Worm (Caenorhabditis elegans): ENCODE data around the gene T01H3.2.

The T01H3.2 gene

DNA sequence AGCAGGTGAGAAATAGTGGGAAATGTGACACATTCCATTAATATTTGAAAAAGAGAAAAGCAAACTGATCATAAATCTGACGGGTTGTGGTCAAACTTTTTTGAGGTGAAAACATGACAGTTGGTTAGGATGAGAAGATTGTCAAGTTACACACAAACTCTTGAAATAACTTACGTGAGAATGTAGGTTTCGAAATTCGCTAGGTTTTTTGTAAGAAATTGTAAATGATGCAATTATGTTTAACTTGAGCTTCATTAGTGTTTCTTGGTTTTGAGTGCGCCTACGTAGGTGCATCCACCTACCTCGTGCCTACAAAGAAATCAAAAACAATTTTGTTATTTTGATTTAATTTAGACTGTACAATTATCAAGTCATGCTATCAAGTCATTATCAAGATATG is 42.5 kb downstream of the T01H3.2 start, which contains the start of gene cex-2:
TSS of gene cex-2 (minus strand) at position 101 of the 400 bp plus-strand sequence.
- no peak for TF ChIP-seq C34B4.2 (tag; optimal IDR thresholded peaks at IDR 0.05)
- TF ChIP-seq nhr-90 (tag; optimal IDR thresholded peaks at IDR 0.05; ENCODE audit: poor library complexity): no peak
- TF ChIP-seq aha-1 (tag; optimal IDR thresholded peaks at IDR 0.05): no peak
- no peak for TF ChIP-seq nhr-19 (GFP tag; conservative IDR thresholded peaks at IDR 0.05)
- no peak for TF ChIP-seq snu-23 (GFP tag; optimal IDR thresholded peaks at IDR 0.05)
- no peak for TF ChIP-seq hlh-4 (tag; optimal IDR thresholded peaks at IDR 0.05)
- no peak for TF ChIP-seq nhr-77 (tag; optimal IDR thresholded peaks at IDR 0.05)
- TF ChIP-seq F16B12.6 (tag; optimal IDR thresholded peaks at IDR 0.05): no peak
- TF ChIP-seq tlp-1 (tag; optimal IDR thresholded peaks at IDR 0.05): no peak
- TF ChIP-seq sup-37 (GFP tag; optimal IDR thresholded peaks at IDR 0.05): no peak
- TF ChIP-seq jun-1 (tag; optimal IDR thresholded peaks at IDR 0.05): no peak

DNA sequence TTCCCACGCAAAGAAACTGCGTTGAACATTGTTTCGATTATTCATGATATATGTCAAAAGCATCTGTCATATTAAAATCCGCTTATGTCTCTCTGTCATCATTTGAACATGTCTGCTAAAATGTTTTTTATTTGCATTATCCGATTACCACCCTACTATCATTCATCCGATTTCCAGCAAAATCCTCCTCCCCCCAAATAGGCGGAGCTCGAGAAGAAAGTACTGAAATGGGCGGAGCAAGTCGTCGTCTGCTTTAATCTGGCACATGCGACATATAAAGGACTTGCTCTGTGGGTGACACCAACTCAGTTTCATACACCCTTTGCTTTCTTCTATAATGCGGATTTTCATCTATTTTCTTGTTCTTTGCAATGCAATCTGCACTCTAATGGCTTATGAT is 45.7 kb downstream of the T01H3.2 start, which contains the start of gene T09A5.14:
TSS of gene T09A5.14 (plus strand) at position 301 of the 400 bp plus-strand sequence.
- no peak for TF ChIP-seq elt-3 (tag; optimal IDR thresholded peaks at IDR 0.05)
- TF ChIP-seq dsc-1 (tag; optimal IDR thresholded peaks at IDR 0.05): peak; percentile 46
- no peak for TF ChIP-seq lin-15B (tag; optimal IDR thresholded peaks at IDR 0.05)
- no peak for TF ChIP-seq pax-3 (tag; optimal IDR thresholded peaks at IDR 0.05)
- TF ChIP-seq Y116A8C.19 (tag; optimal IDR thresholded peaks at IDR 0.05; ENCODE audit: borderline replicate concordance): no peak
- no peak for TF ChIP-seq fkh-10 (GFP tag; optimal IDR thresholded peaks at IDR 0.05)
- no peak for TF ChIP-seq zip-4 (GFP tag; optimal IDR thresholded peaks at IDR 0.05)

DNA sequence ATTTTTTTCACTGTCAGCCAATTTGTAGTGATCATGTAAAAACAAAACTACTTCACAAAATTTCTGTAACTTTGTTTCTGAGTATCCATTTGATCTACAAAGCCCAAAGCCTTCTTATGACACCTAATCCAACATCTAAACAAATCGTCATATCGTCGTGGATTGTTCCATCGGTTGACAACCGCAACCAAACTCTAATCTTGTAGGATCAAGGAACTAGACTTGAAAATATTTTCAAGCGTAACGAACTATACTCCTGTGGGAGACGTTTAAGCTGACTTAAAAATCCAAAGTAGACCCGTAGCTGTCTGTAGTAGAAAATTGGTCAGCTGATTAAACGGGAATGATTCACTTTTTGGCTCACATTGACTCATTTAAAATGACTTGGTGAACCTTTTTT is 48.2 kb downstream of the T01H3.2 start:
- TF ChIP-seq dsc-1 (tag; optimal IDR thresholded peaks at IDR 0.05) (peak; percentile 3), ama-1 (optimal IDR thresholded peaks at IDR 0.05) (no peak)

DNA sequence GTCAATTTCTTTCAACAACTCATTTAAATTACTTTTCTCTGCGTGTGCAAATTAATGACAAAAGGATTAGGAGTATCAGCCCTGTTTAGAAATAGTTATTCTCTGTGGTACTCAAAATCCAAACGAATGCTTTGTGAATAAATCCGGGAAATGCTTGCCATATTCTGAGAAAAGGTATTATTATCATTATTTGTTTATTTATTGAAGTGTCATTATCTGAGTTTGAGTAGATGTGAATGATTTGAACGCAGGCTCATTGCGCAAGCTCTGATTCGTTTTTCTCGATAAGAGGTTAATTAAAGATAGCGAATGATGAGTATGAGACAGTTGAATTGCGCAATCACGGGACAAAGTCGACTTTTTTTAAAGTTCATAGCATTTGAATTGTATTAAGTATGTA is 49.9 kb downstream of the T01H3.2 start:
- TF ChIP-seq pax-3 (tag; optimal IDR thresholded peaks at IDR 0.05) (peak; percentile 41), dsc-1 (tag; optimal IDR thresholded peaks at IDR 0.05) (peak; percentile 83), nhr-85 (tag) (no peak)

DNA sequence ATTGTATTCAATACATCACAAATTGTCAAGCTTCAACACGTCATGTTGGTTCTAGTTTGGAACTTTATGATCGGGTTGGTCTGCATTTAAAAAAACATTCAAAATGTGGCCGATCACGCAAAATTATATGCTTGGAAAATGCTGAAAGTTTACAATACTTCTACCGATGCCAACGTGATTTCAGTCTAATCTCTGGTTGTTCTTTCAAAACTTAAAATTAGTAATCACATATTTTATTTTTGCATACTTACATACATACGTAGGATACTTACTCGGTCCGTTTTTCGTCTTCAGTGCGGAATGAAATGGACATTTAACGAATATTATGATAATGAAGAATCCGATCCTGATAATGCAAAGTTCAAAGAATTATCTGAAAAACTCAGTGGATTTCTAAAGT is 52.7 kb downstream of the T01H3.2 start, which contains the start of gene srw-62:
TSS of gene srw-62 (plus strand) at position 301 of the 400 bp plus-strand sequence.
- TF ChIP-seq aha-1 (tag; optimal IDR thresholded peaks at IDR 0.05): no peak
- no peak for TF ChIP-seq snpc-4 (tag; optimal IDR thresholded peaks at IDR 0.05)

Measured in whole organism, L1 larva.